Worm (Caenorhabditis elegans): ENCODE results near the gene T26C5.2.

The T26C5.2 gene

DNA sequence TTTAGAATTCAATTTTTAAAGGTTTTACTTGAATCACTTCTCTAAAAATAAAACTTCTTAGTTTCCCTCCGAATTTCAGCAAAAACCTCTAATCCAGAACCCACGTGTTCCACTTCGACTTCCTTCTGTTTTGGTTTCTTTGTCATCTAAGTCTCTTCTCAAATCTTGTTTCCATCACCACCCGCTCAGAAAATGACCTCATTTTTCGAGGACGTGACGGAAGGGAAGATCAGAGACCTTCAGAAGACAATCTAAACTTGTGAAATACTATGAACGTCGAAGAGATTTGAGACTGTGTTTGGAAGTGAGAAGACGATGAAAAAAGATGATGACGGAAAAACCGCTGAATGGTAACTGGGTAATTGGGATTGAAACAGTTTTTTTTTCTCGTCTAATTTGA lies 43.4 kb upstream of the T26C5.2 start (continued):
- TF ChIP-seq nhr-41 (GFP tag; IDR thresholded peaks at IDR 0.05) (no peak), set-16 (GFP tag; IDR thresholded peaks at IDR 0.05) (no peak), tra-1 (GFP tag; IDR thresholded peaks at IDR 0.05) (no peak), lin-13 (GFP tag; optimal IDR thresholded peaks at IDR 0.05) (no peak), ctbp-1 (GFP tag; IDR thresholded peaks at IDR 0.05) (no peak), zip-2 (tag; optimal IDR thresholded peaks at IDR 0.05) (no peak), lim-7 (GFP tag; IDR thresholded peaks at IDR 0.05) (no peak), D1046.2 (GFP tag; IDR thresholded peaks at IDR 0.05) (no peak), Y75B8A.6 (GFP tag; IDR thresholded peaks at IDR 0.05) (no peak), ceh-20 (GFP tag; IDR thresholded peaks at IDR 0.05) (no peak), daf-19 (GFP tag; conservative IDR thresholded peaks at IDR 0.05) (no peak), tag-97 (GFP tag; IDR thresholded peaks at IDR 0.05) (no peak), mes-2 (tag; optimal IDR thresholded peaks at IDR 0.05; ENCODE audit: poor library complexity, severe bottlenecking) (no peak), sdz-12 (GFP tag; optimal IDR thresholded peaks at IDR 0.05) (no peak), jun-1 (tag; optimal IDR thresholded peaks at IDR 0.05) (no peak), nhr-77 (tag; optimal IDR thresholded peaks at IDR 0.05) (no peak), hlh-30 (tag; optimal IDR thresholded peaks at IDR 0.05; ENCODE audit: insufficient read depth) (peak; percentile 11), egl-27 (tag; optimal IDR thresholded peaks at IDR 0.05) (no peak), aha-1 (tag) (peak; percentile 70), egl-43 (GFP tag; IDR thresholded peaks at IDR 0.05) (no peak), pqm-1 (tag; optimal IDR thresholded peaks at IDR 0.05) (no peak), rbr-2 (tag; optimal IDR thresholded peaks at IDR 0.05) (no peak)

DNA sequence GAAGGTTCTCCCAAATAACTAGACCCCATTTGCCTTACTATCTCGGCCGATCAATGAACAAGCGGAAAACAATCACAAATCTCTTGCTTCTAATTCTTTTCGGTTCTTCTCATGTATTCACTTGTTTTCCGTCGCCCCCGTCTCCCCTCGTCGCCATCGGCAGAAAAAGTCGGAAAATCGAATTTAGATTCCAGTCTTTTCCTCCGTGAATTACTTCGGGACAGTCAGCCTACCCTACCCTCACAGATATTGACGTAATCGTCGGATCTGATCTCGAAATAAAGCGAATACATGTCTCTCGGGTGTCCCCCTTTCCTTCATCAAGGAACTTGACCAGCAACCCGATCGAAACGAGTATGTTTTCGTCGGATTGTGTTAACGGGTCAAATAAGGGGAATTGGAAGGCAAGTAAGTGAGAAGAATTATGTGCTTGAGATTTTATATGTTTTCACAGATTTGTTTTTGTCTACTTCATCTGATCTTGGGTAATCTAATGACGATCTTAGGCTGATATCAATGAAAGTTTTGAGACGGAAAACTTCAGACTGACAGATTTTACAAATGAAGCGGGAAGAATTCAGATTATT lies 42.4 kb upstream of the T26C5.2 start:
- TF ChIP-seq mes-2 (tag; optimal IDR thresholded peaks at IDR 0.05; ENCODE audit: poor library complexity, severe bottlenecking) (no peak), aly-2 (tag; optimal IDR thresholded peaks at IDR 0.05) (no peak), aha-1 (tag) (peak; percentile 30), ceh-62 (tag; optimal IDR thresholded peaks at IDR 0.05) (no peak)

DNA sequence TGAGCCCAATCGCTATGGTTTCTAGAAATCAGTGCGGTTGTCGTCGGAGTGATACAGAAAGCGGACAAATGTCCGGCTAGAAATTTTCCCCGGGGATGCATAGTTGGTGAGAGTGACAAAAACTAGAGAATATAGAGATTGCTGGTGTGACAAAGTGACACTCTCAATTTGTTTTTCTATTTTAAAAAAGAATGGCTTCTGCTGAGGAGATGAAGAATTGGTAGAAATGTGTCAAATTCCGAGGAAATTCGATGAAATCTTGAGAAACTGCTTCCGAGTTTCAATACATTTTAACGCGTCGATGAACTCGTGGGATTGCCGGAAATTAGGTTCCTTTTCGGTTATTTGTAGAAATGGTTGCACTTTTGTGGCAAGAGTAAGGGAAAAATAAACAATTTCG lies 38.8 kb upstream of the T26C5.2 start, which contains the start of gene twk-4:
TSS of gene twk-4 (minus strand) at position 101 of the 400 bp plus-strand sequence.
- TF ChIP-seq dmd-8 (GFP tag; IDR thresholded peaks at IDR 0.05): no peak
- no peak for TF ChIP-seq daf-16 (GFP tag; optimal IDR thresholded peaks at IDR 0.05)
- TF ChIP-seq daf-16 (tag; optimal IDR thresholded peaks at IDR 0.05): no peak

DNA sequence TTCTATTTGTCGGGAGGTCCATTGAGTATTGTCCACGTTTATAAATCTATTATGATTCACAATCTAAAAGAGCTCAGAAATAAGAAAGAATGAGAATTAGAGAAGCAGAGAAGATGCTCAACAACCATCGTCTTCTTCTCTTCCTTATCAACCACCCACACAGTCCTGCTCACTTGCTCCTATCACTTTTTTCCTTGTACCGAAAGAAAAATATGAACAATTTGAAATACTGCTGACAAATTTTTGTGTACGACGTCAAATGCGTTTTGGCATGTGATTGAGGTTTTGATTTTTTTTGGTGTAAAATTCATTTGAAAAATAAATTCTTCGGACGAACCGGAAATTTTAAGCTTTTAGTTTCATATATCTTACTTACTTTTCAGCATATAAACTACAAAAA lies 36.7 kb upstream of the T26C5.2 start:
- TF ChIP-seq hlh-11 (tag; optimal IDR thresholded peaks at IDR 0.05) (peak; percentile 67), aha-1 (tag) (no peak), fos-1 (tag; optimal IDR thresholded peaks at IDR 0.05) (no peak), lin-1 (GFP tag; IDR thresholded peaks at IDR 0.05) (no peak), mep-1 (tag; optimal IDR thresholded peaks at IDR 0.05) (peak; percentile 2), ztf-7 (tag; optimal IDR thresholded peaks at IDR 0.05) (no peak), daf-16 (GFP tag; optimal IDR thresholded peaks at IDR 0.05) (no peak), daf-16 (tag; optimal IDR thresholded peaks at IDR 0.05) (peak; percentile 79), dmd-6 (GFP tag; IDR thresholded peaks at IDR 0.05) (peak; percentile 58; the same call in 1 of the 2 replicates), pqm-1 (tag; optimal IDR thresholded peaks at IDR 0.05) (peak; percentile 86), mdt-29 (GFP tag; IDR thresholded peaks at IDR 0.05) (no peak), hlh-30 (tag; optimal IDR thresholded peaks at IDR 0.05; ENCODE audit: insufficient read depth) (peak; percentile 53), nhr-28 (tag; optimal IDR thresholded peaks at IDR 0.05) (peak; percentile 43), dve-1 (tag; optimal IDR thresholded peaks at IDR 0.05; ENCODE audit: insufficient read depth) (peak; percentile 46)
